Worm (Caenorhabditis elegans) whole organism, L3 larva: ENCODE measurements around the gene cdkl-1.

Source experiments
- eor-1 ChIP-seq, 2 experiments: fragments of 150-350 bp; optimal IDR thresholded peaks; 2 replicates each; lab custom pipeline; 2014 to 2018; ENCODE audit warnings: missing biosample characterization in 2 of 2, missing genetic modification characterization in 2 of 2
- jun-1 ChIP-seq: fragments of 150-350 bp; optimal IDR thresholded peaks from 2 replicates; lab custom pipeline; 2014; ENCODE audit warnings: missing biosample characterization, missing genetic modification reagents, missing genetic modification characterization
- nhr-76 ChIP-seq: fragments of 150-350 bp; sonication (generic microtip); optimal IDR thresholded peaks from 5 replicates; lab custom pipeline; 2014; ENCODE audit warnings: missing biosample characterization, missing genetic modification characterization

DNA sequence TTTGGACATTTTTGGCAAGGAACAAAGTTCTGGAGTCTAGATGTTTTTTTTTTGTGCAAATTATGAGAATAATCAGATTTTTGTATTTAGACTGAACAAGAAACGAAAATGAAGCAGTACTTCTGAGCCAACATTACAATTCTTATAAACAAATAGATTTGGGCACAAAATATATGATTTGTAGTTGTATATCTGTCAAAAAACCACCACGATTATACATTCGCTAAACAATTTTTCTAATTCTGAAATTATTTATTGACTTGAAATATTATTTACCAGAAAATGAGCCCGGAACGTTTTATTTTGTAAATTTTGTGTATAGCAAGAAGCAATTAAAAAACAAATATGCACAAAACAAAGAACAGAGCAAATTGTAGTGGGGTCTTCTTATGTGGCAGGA, 27.2 kb upstream of the cdkl-1 start:
- TF ChIP-seq eor-1 (tag; optimal IDR thresholded peaks at IDR 0.05; lab: Kevin White, UChicago): no peak
- no peak for TF ChIP-seq nhr-76 (tag; lab: Kevin White, UChicago)
- no peak for TF ChIP-seq jun-1 (tag; lab: Kevin White, UChicago)
